Worm (Caenorhabditis elegans): ENCODE data around the gene lelo-2.
A peak's percentile ranks its signal among the peaks of the same experiment; 100 is the strongest.

lelo-2 gene

DNA sequence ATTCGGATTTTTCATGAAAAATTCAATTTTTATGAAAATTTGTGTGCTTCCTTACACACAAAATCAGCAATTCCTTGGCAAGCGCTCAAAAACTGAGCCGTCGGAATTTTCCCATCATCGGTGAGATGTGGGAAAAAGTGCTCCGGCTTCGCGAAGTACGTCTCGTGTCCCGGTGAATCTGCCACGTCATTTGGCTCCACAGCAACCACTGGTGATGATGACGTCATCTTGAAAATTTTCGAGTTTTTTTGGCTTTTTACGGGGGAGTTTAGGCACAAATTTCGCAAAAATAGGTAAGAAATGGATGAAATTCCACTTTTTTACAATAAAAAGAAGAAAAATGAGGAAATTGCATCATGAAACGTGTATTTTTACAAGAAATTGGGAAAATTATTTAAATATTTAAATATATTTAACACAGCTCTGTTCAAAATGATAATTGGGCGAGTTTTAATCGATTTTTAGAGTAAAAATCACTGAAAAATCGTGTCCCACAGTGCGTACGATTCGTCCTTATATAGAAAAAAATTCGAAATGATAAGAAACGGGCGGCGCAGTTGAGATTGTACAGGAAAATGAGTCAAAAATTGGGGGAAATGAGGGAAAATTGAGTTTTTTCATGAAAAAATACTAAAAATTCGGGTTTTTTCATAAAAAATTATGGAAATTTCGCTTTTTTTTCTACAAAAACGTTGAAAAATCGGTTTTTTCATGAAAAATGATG lies 13.0 kb downstream of the lelo-2 start, which contains the start of gene Y82E9BR.14 (continued):
- no peak for TF ChIP-seq zfp-3 (GFP tag; conservative IDR thresholded peaks at IDR 0.05)
- TF ChIP-seq daf-16 (GFP tag; optimal IDR thresholded peaks at IDR 0.05), result no peak
- TF ChIP-seq daf-16 (tag; optimal IDR thresholded peaks at IDR 0.05), result peak; percentile 18
- no peak for TF ChIP-seq unc-62 (GFP tag; optimal IDR thresholded peaks at IDR 0.05 in 1 of 2)
- no peak for TF ChIP-seq unc-62 (tag; optimal IDR thresholded peaks at IDR 0.05)
- TF ChIP-seq fos-1 (tag; optimal IDR thresholded peaks at IDR 0.05), result no peak
- peak; percentile 20 for TF ChIP-seq nhr-28 (tag; optimal IDR thresholded peaks at IDR 0.05)
- TF ChIP-seq snpc-4 (tag; optimal IDR thresholded peaks at IDR 0.05), result no peak
- TF ChIP-seq F49E8.2 (tag; optimal IDR thresholded peaks at IDR 0.05; ENCODE audit: borderline replicate concordance), result no peak
- TF ChIP-seq nhr-11 (tag; optimal IDR thresholded peaks at IDR 0.05), result no peak
- TF ChIP-seq dmd-6 (GFP tag; IDR thresholded peaks at IDR 0.05), result no peak

DNA sequence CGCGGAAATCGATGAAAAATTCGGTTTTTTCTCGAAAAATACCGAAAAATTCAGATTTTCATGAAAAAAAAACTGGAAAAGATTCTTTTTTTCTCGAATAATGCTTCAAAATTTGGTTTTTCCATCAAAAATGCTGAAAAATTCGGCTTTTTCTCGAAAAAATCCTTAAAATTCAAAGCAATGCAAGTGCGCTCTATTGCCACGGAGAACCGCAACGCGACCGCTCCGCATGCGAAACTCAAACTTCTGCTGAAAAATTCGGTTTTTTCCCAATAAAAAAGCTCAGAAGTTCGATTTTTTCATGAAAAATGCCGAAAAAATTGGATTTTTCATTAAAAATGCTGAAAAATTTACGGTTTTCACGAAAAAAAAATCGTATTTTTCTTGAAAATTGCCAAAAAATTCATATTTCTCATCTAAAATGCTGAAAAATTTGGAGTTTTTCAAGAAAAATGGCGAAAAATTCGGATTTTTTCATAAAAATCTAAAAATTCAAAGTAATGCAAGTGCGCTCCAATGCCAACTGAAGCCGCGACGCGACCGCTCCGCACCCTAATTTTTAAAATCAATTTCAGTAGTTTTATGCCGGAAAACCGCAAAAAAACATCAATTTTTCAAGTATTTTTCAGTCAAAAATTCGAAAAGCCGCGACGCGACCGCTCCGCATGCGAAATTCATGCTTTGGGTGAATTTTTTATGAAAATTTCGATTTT lies 13.7 kb downstream of the lelo-2 start:
- TF ChIP-seq lin-38 (GFP tag; IDR thresholded peaks at IDR 0.05), result peak; percentile 83
- no peak for TF ChIP-seq ztf-7 (tag; optimal IDR thresholded peaks at IDR 0.05)
- TF ChIP-seq F49E8.2 (tag; optimal IDR thresholded peaks at IDR 0.05; ENCODE audit: borderline replicate concordance), result peak; percentile 6

DNA sequence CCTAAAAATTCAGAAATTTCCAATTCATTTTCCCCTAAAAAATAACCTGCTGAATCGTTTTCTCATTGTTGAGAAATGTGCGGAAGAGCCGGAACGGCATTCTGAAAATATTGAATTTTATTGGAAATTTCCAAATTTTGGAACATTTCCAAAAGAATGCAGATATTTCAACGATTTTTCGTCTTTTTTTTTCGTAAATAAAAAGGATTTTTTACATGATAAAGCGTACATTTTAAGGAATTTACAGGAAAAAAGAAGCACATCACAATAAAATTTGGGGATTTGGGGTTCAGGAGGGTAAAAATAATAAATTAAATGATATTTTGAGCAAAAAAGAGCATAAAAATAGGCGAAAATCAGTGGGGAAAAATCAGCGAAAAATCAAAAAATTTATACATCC lies 17.9 kb downstream of the lelo-2 start, which contains the start of gene Y82E9BR.22:
Gene Y82E9BR.22, minus strand, starts transcription at position 101 of the 400 bp plus-strand sequence.
- TF ChIP-seq rbr-2 (tag; optimal IDR thresholded peaks at IDR 0.05) (no peak), cey-2 (tag; optimal IDR thresholded peaks at IDR 0.05; ENCODE audit: borderline replicate concordance, insufficient read depth) (no peak), hif-1 (tag; optimal IDR thresholded peaks at IDR 0.05) (no peak), ceh-82 (tag; optimal IDR thresholded peaks at IDR 0.05) (no peak), nhr-102 (tag; optimal IDR thresholded peaks at IDR 0.05) (no peak), ama-1 (optimal IDR thresholded peaks at IDR 0.05) (no peak), duxl-1 (tag; optimal IDR thresholded peaks at IDR 0.05; ENCODE audit: poor library complexity) (no peak), hmg-1.1 (GFP tag; IDR thresholded peaks at IDR 0.05) (no peak), lin-39 (tag; optimal IDR thresholded peaks at IDR 0.05) (no peak), nhr-77 (tag; optimal IDR thresholded peaks at IDR 0.05) (no peak), ceh-28 (tag; optimal IDR thresholded peaks at IDR 0.05) (no peak), Y48G9A.11 (GFP tag; IDR thresholded peaks at IDR 0.05) (no peak), R02D3.7 (tag; optimal IDR thresholded peaks at IDR 0.05) (no peak), nhr-25 (tag; optimal IDR thresholded peaks at IDR 0.05; ENCODE audit: borderline replicate concordance, insufficient read depth) (no peak), aly-2 (tag; optimal IDR thresholded peaks at IDR 0.05) (no peak)

DNA sequence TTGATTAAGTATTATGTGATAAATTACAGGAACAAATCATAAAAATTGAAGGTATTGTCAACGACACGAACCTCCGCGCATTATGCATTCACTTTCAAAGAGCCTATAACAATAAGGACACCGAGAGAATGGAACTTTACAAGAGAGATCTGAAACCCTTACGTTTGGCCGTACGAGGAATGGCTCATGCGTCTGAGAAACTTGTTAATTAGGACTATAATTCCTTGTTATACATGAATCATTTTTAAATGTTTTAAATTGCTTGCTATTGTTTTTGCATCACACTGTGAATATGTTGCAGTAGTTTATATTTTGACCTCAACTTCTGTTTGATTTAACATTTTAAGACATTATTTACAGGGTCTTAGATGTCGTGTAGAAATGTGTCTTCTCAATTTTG lies 23.9 kb downstream of the lelo-2 start, which contains the start of gene pals-18:
Gene pals-18, plus strand, starts transcription at position 301 of the 400 bp plus-strand sequence.
- no peak for TF ChIP-seq nhr-48 (tag; optimal IDR thresholded peaks at IDR 0.05)
- no peak for TF ChIP-seq nhr-6 (tag; optimal IDR thresholded peaks at IDR 0.05)
- no peak for TF ChIP-seq saeg-2 (GFP tag; IDR thresholded peaks at IDR 0.05)
- no peak for TF ChIP-seq daf-16 (GFP tag; optimal IDR thresholded peaks at IDR 0.05)
- TF ChIP-seq daf-16 (tag; optimal IDR thresholded peaks at IDR 0.05), result no peak
- TF ChIP-seq madf-5 (GFP tag; IDR thresholded peaks at IDR 0.05), result no peak
- TF ChIP-seq F37D6.2 (tag; optimal IDR thresholded peaks at IDR 0.05), result no peak
- TF ChIP-seq snpc-1.2 (GFP tag; IDR thresholded peaks at IDR 0.05), result no peak
- no peak for TF ChIP-seq F44E2.7 (GFP tag; IDR thresholded peaks at IDR 0.05)
- no peak for TF ChIP-seq egl-43 (GFP tag; IDR thresholded peaks at IDR 0.05)
- no peak for TF ChIP-seq ces-1 (GFP tag; optimal IDR thresholded peaks at IDR 0.05)
- no peak for TF ChIP-seq ceh-28 (tag; optimal IDR thresholded peaks at IDR 0.05)
- TF ChIP-seq Y75B8A.6 (GFP tag; IDR thresholded peaks at IDR 0.05), result no peak
- no peak for TF ChIP-seq spr-1 (tag; optimal IDR thresholded peaks at IDR 0.05)
- no peak for TF ChIP-seq ceh-62 (tag; optimal IDR thresholded peaks at IDR 0.05)

Data from whole organism, L4 larva.